Worm (Caenorhabditis elegans) whole organism, midembryonic: ENCODE measurements around the gene prdx-2.

Source experiments
- flt-1 ChIP-seq: fragments of 200-800 bp; sonication (Bioruptor generic); IDR thresholded peaks from 2 replicates; pipeline ENCODE4 v1.3.6; 2022; ENCODE audit warnings: missing genetic modification characterization, missing compliant biosample characterization
- med-1 ChIP-seq: sonication (generic microtip); optimal IDR thresholded peaks from 2 replicates; lab custom pipeline; 2017; ENCODE audit warnings: missing genetic modification characterization, mild to moderate bottlenecking, missing compliant biosample characterization, antibody characterized with exemption, missing genetic modification reagents; ENCODE audit not compliant: insufficient read depth

ce11 chrII:5344775-5345174 is 33.2 kb upstream of the prdx-2 start, which contains the start of gene F09E5.14:
- TF ChIP-seq med-1 (GFP tag; lab: Kevin White, UChicago) (no peak), flt-1 (GFP tag; lab: Robert Waterston, UW) (no peak)
